Worm (Caenorhabditis elegans): ENCODE results near the gene fbxa-214.

DNA sequence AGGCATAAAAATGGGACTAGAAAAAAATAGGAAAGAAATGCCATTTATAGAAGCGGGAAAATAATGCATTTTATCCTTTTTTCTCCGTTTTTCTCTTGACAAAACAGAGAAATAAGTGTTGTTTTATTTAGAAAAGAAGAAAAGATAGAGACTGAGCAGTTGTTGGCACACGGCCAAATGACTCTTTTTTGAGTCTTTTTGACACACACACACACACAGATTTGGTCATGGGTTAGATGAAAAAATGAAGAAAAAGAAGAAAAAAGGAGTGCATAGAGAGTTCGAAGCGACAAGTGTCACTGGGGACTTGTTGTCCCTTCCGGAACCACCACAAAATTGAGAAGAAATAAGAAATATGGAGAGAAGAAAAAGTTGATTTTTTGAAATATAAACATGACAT is 36.4 kb downstream of the fbxa-214 start:
- TF ChIP-seq him-1 (tag; optimal IDR thresholded peaks at IDR 0.05) (no peak), madf-3 (GFP tag; IDR thresholded peaks at IDR 0.05) (no peak), fkh-3 (tag; optimal IDR thresholded peaks at IDR 0.05) (no peak), ceh-27 (GFP tag; optimal IDR thresholded peaks at IDR 0.05) (no peak), F52B5.7 (tag; optimal IDR thresholded peaks at IDR 0.05) (no peak), ceh-91 (GFP tag; IDR thresholded peaks at IDR 0.05) (no peak), pha-4 (tag; optimal IDR thresholded peaks at IDR 0.05) (no peak), ztf-26 (tag; optimal IDR thresholded peaks at IDR 0.05) (no peak), lir-1 (GFP tag; conservative IDR thresholded peaks at IDR 0.05) (no peak), unc-130 (GFP tag; optimal IDR thresholded peaks at IDR 0.05) (no peak), ama-1 (optimal IDR thresholded peaks at IDR 0.05) (no peak), ama-1 (GFP tag; optimal IDR thresholded peaks at IDR 0.05) (no peak), unc-62 (GFP tag; optimal IDR thresholded peaks at IDR 0.05) (no peak), rcor-1 (GFP tag; IDR thresholded peaks at IDR 0.05) (no peak)
